Worm (Caenorhabditis elegans) whole organism, L4/young adult: ENCODE measurements around the gene Y45G5AM.9.

Experiments used
- W03F9.2 ChIP-seq: fragments of 150-350 bp; optimal IDR thresholded peaks from 2 replicates; lab custom pipeline; 2014; ENCODE audit warnings: missing biosample characterization, missing genetic modification characterization
- him-1 ChIP-seq: sonication (generic microtip); optimal IDR thresholded peaks from 2 replicates; lab custom pipeline; 2016; ENCODE audit warnings: missing genotype, missing genetic modification reagents, missing genetic modification characterization, missing compliant biosample characterization

DNA sequence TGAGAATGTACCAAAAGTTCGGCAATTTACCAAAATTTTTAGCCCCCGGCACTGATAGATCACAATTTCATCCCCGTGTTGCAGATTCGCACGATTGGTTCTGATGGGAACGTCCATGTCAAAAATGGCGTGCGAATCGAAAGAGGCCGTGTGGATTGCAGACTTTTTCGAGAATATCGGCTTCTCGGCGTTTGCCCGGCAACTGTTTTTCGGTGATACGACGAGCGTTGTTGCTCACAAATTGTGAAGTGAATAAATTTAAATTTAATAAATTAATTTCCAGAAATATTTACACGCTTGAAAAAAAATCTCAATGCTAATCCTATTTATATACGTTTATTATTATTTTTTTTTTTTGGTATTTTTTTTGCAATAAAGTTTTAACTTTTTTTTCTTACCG, 4.8 kb downstream of the Y45G5AM.9 start:
- TF ChIP-seq W03F9.2 (tag; lab: Kevin White, UChicago) = no peak
- TF ChIP-seq him-1 = no peak
